Worm (Caenorhabditis elegans) whole organism, late embryonic: ENCODE results near the gene clpr-2.
A peak's percentile ranks its signal among the peaks of the same experiment; 100 is the strongest.

Source experiments
- F13H6.1 ChIP-seq: sonication (generic microtip); optimal IDR thresholded peaks from 2 replicates; lab custom pipeline; 2016; ENCODE audit warnings: missing genetic modification characterization, missing compliant biosample characterization
- K02D7.2 ChIP-seq: sonication (generic microtip); optimal IDR thresholded peaks from 2 replicates; lab custom pipeline; 2017; ENCODE audit warnings: mild to moderate bottlenecking, missing genetic modification characterization, missing compliant biosample characterization
- Y22D7AL.16 ChIP-seq: sonication (generic microtip); optimal IDR thresholded peaks from 2 replicates; lab custom pipeline; 2016; ENCODE audit warnings: missing genetic modification characterization, missing compliant biosample characterization
- ahr-1 ChIP-seq: sonication (generic microtip); optimal IDR thresholded peaks from 2 replicates; lab custom pipeline; 2016; ENCODE audit warnings: missing genetic modification characterization, missing compliant biosample characterization
- ceh-19 ChIP-seq: fragments of 200-800 bp; sonication (Bioruptor generic); optimal IDR thresholded peaks from 2 replicates; lab custom pipeline; 2018; ENCODE audit warnings: mild to moderate bottlenecking, missing genetic modification characterization, missing compliant biosample characterization
- ceh-2 ChIP-seq: sonication (generic microtip); optimal IDR thresholded peaks from 2 replicates; lab custom pipeline; 2016; ENCODE audit warnings: missing genotype, missing genetic modification characterization, missing compliant biosample characterization
- ceh-24 ChIP-seq: sonication (generic microtip); optimal IDR thresholded peaks from 2 replicates; lab custom pipeline; 2016; ENCODE audit warnings: mild to moderate bottlenecking, missing genetic modification characterization, missing compliant biosample characterization
- ceh-31 ChIP-seq: sonication (generic microtip); optimal IDR thresholded peaks from 2 replicates; lab custom pipeline; 2016; ENCODE audit warnings: missing genetic modification characterization, missing compliant biosample characterization
- ceh-34 ChIP-seq: sonication (generic microtip); optimal IDR thresholded peaks from 2 replicates; lab custom pipeline; 2016; ENCODE audit warnings: mild to moderate bottlenecking, missing genetic modification characterization, missing compliant biosample characterization
- ceh-45 ChIP-seq: fragments of 200-800 bp; sonication (Bioruptor generic); IDR thresholded peaks from 2 replicates; pipeline ENCODE4 v1.3.6; 2022; ENCODE audit warnings: missing genetic modification reagents, missing genetic modification characterization, missing compliant biosample characterization
- ceh-6 ChIP-seq: fragments of 200-800 bp; sonication (Bioruptor generic); optimal IDR thresholded peaks from 2 replicates; lab custom pipeline; 2018; ENCODE audit warnings: mild to moderate bottlenecking, missing genetic modification characterization, missing compliant biosample characterization
- ceh-9 ChIP-seq: sonication (generic microtip); optimal IDR thresholded peaks from 2 replicates; lab custom pipeline; 2016; ENCODE audit warnings: mild to moderate bottlenecking, missing genetic modification characterization, inconsistent platforms, missing compliant biosample characterization
- che-1 ChIP-seq: sonication (generic microtip); optimal IDR thresholded peaks from 2 replicates; lab custom pipeline; 2016; ENCODE audit warnings: mild to moderate bottlenecking, missing genetic modification characterization, missing compliant biosample characterization
- dve-1 ChIP-seq: sonication (generic microtip); optimal IDR thresholded peaks from 2 replicates; lab custom pipeline; 2017; ENCODE audit warnings: antibody characterized with exemption, mild to moderate bottlenecking, missing genetic modification characterization, missing compliant biosample characterization
- elt-4 ChIP-seq: sonication (generic microtip); optimal IDR thresholded peaks from 2 replicates; lab custom pipeline; 2016; ENCODE audit warnings: missing genetic modification characterization, missing compliant biosample characterization
- eyg-1 ChIP-seq: sonication (generic microtip); optimal IDR thresholded peaks from 2 replicates; lab custom pipeline; 2016; ENCODE audit warnings: missing genotype, missing genetic modification characterization, missing compliant biosample characterization
- fkh-6 ChIP-seq: sonication (generic microtip); optimal IDR thresholded peaks from 2 replicates; lab custom pipeline; 2016; ENCODE audit warnings: missing genetic modification characterization, missing compliant biosample characterization
- hlh-15 ChIP-seq: sonication (generic microtip); optimal IDR thresholded peaks from 2 replicates; lab custom pipeline; 2016; ENCODE audit warnings: missing genetic modification characterization, missing compliant biosample characterization
- hlh-30 ChIP-seq: sonication (generic microtip); optimal IDR thresholded peaks from 2 replicates; lab custom pipeline; 2017; ENCODE audit warnings: antibody characterized with exemption, missing genetic modification characterization, missing compliant biosample characterization; ENCODE audit not compliant: insufficient read depth
- hlh-6 ChIP-seq: sonication (generic microtip); optimal IDR thresholded peaks from 2 replicates; lab custom pipeline; 2016; ENCODE audit warnings: missing genotype, missing genetic modification characterization, missing compliant biosample characterization
- lim-6 ChIP-seq: sonication (generic microtip); optimal IDR thresholded peaks from 2 replicates; lab custom pipeline; 2016; ENCODE audit warnings: missing genetic modification characterization, missing compliant biosample characterization
- nhr-11 ChIP-seq: fragments of 150-350 bp; optimal IDR thresholded peaks from 2 replicates; lab custom pipeline; 2014; ENCODE audit warnings: missing biosample characterization, missing genetic modification characterization
- nhr-232 ChIP-seq: sonication (generic microtip); optimal IDR thresholded peaks from 2 replicates; lab custom pipeline; 2016; ENCODE audit warnings: missing genetic modification characterization, missing compliant biosample characterization
- odd-2 ChIP-seq: sonication (generic microtip); optimal IDR thresholded peaks from 2 replicates; lab custom pipeline; 2017; ENCODE audit warnings: antibody characterized with exemption, mild to moderate bottlenecking, missing genetic modification characterization, missing compliant biosample characterization
- pat-9 ChIP-seq: fragments of 200-800 bp; sonication (Bioruptor generic); optimal IDR thresholded peaks from 2 replicates; lab custom pipeline; 2018; ENCODE audit warnings: mild to moderate bottlenecking, missing genetic modification characterization, moderate library complexity, missing compliant biosample characterization
- pha-2 ChIP-seq: sonication (generic microtip); optimal IDR thresholded peaks from 2 replicates; lab custom pipeline; 2017; ENCODE audit warnings: mild to moderate bottlenecking, missing genetic modification characterization, missing compliant biosample characterization
- pha-4 ChIP-seq: fragments of 150-350 bp; optimal IDR thresholded peaks from 2 replicates; lab custom pipeline; 2018; ENCODE audit warnings: missing biosample characterization, missing genetic modification reagents, missing genetic modification characterization
- pqm-1 ChIP-seq: sonication (generic microtip); optimal IDR thresholded peaks from 2 replicates; lab custom pipeline; 2016; ENCODE audit warnings: missing genetic modification characterization, missing compliant biosample characterization
- pros-1 ChIP-seq: fragments of 150-350 bp; optimal IDR thresholded peaks from 2 replicates; lab custom pipeline; 2014; ENCODE audit warnings: missing biosample characterization, missing genetic modification reagents, missing genetic modification characterization
- sdc-2 ChIP-seq: sonication (generic microtip); optimal IDR thresholded peaks from 2 replicates; lab custom pipeline; 2016; ENCODE audit warnings: missing genotype, missing genetic modification characterization, missing compliant biosample characterization
- sox-2 ChIP-seq: fragments of 200-800 bp; sonication (Bioruptor generic); IDR thresholded peaks from 2 replicates; pipeline ENCODE4 v1.3.6; 2022; ENCODE audit warnings: missing genetic modification reagents, missing genetic modification characterization, missing compliant biosample characterization
- syd-9 ChIP-seq: sonication (generic microtip); optimal IDR thresholded peaks from 2 replicates; lab custom pipeline; 2016; ENCODE audit warnings: mild to moderate bottlenecking, missing genetic modification characterization, moderate library complexity, missing compliant biosample characterization
- ttx-3 ChIP-seq: sonication (generic microtip); optimal IDR thresholded peaks from 2 replicates; lab custom pipeline; 2016; ENCODE audit warnings: missing genetic modification reagents, missing genetic modification characterization, missing compliant biosample characterization
- unc-3 ChIP-seq, 2 experiments: fragments of 200-800 bp in 1 of 2; sonication (Bioruptor generic) in 1 of 2; sonication (generic microtip) in 1 of 2; conservative IDR thresholded peaks in 1 of 2; optimal IDR thresholded peaks in 1 of 2; 2 replicates each; pipeline versions ENCODE4 v1.3.6 to Lab custom; 2016 to 2022; ENCODE audit warnings: missing compliant biosample characterization in 2 of 2, missing genetic modification characterization in 2 of 2, missing genetic modification reagents in 1 of 2
- unc-42 ChIP-seq: sonication (generic microtip); optimal IDR thresholded peaks from 2 replicates; lab custom pipeline; 2016; ENCODE audit warnings: missing genotype, missing genetic modification characterization, missing compliant biosample characterization
- zip-5 ChIP-seq: sonication (generic microtip); optimal IDR thresholded peaks from 2 replicates; lab custom pipeline; 2016; ENCODE audit warnings: missing genetic modification characterization, missing compliant biosample characterization

clpr-2 gene

DNA sequence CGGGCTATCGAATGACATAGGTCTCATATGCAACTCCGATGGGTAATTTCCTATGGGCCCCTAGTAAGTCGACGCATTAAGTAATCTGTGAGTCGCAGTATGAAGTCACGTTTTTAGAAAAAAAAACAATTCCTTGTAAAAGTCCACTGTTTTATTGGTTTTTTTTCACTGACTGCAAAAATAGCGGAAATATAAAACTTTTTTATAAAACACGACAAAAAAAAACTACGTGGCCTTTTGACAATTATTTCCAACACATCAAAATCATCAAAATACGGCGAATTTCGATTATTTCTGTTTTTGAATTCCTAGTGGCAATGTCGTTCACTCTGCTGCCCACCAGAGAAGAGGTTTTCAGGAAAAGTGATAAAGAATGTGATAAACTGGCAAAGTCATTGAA is at the start of gene clpr-2:
Gene clpr-2 (plus strand): TSS at position 301 of the 400 bp plus-strand sequence.
- TF ChIP-seq odd-2 (tag; lab: Kevin White, UChicago) (no peak), hlh-30 (tag; lab: Kevin White, UChicago) (no peak), ceh-9 (tag; lab: Kevin White, UChicago) (no peak), nhr-11 (no peak), sdc-2 (no peak), fkh-6 (tag; lab: Kevin White, UChicago) (no peak), pha-4 (tag; lab: Kevin White, UChicago) (no peak), ceh-45 (GFP tag; lab: Robert Waterston, UW) (no peak), Y22D7AL.16 (tag; lab: Kevin White, UChicago) (no peak), pqm-1 (tag; lab: Kevin White, UChicago) (no peak), K02D7.2 (tag; lab: Kevin White, UChicago) (no peak), F13H6.1 (no peak)

- TF ChIP-seq ceh-34 (tag; lab: Kevin White, UChicago): no peak
- no peak for TF ChIP-seq ceh-31 (tag; lab: Kevin White, UChicago)
- no peak for TF ChIP-seq hlh-15 (tag; lab: Kevin White, UChicago)
- no peak for TF ChIP-seq unc-3 (GFP tag; conservative IDR thresholded peaks at IDR 0.05; lab: Robert Waterston, UW)
- TF ChIP-seq unc-3 (tag; optimal IDR thresholded peaks at IDR 0.05; lab: Kevin White, UChicago): no peak
- no peak for TF ChIP-seq ceh-24
- no peak for TF ChIP-seq ceh-2
- TF ChIP-seq syd-9 (tag; lab: Kevin White, UChicago): no peak
- no peak for TF ChIP-seq che-1 (tag; lab: Kevin White, UChicago)
- no peak for TF ChIP-seq sox-2 (GFP tag; lab: Robert Waterston, UW)
- no peak for TF ChIP-seq pat-9 (tag; lab: Kevin White, UChicago)
- TF ChIP-seq ttx-3 (tag; lab: Kevin White, UChicago): no peak
- TF ChIP-seq, all 69 proteins: peak for 0
Observed at ce11 chrII:1214627-1215026, 44.1 kb upstream of the clpr-2 start.

DNA sequence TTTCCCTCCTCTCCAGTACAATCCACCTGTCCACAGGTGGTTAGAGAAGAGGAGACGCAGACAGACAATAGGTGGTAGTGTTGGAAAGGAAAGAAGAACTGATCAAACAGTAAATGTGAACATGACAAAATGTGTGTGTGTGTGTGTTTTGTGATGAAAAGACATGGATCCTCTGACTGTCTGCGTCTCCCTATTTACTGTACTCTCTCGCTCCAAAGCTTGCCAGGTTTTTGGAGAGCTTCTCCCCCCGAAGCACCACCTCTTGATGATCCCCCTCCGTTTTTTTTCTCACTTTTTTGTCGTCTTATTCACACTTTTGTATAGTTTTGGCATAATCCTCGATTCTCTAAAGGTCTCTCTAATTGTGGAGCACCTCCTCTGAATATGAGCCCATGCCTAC is 41.5 kb upstream of the clpr-2 start:
- TF ChIP-seq nhr-232 (tag; lab: Kevin White, UChicago): no peak
- TF ChIP-seq ceh-6 (GFP tag; lab: Kevin White, UChicago): no peak
- no peak for TF ChIP-seq sox-2 (GFP tag; lab: Robert Waterston, UW)
- no peak for TF ChIP-seq dve-1 (tag; lab: Kevin White, UChicago)
- TF ChIP-seq ahr-1 (tag; lab: Kevin White, UChicago): no peak
- TF ChIP-seq zip-5 (tag; lab: Kevin White, UChicago): no peak
- no peak for TF ChIP-seq ceh-34 (tag; lab: Kevin White, UChicago)
- no peak for TF ChIP-seq unc-3 (GFP tag; conservative IDR thresholded peaks at IDR 0.05; lab: Robert Waterston, UW)
- no peak for TF ChIP-seq unc-3 (tag; optimal IDR thresholded peaks at IDR 0.05; lab: Kevin White, UChicago)
- no peak for TF ChIP-seq unc-42 (tag; lab: Kevin White, UChicago)
- TF ChIP-seq odd-2 (tag; lab: Kevin White, UChicago): no peak
- no peak for TF ChIP-seq K02D7.2 (tag; lab: Kevin White, UChicago)

DNA sequence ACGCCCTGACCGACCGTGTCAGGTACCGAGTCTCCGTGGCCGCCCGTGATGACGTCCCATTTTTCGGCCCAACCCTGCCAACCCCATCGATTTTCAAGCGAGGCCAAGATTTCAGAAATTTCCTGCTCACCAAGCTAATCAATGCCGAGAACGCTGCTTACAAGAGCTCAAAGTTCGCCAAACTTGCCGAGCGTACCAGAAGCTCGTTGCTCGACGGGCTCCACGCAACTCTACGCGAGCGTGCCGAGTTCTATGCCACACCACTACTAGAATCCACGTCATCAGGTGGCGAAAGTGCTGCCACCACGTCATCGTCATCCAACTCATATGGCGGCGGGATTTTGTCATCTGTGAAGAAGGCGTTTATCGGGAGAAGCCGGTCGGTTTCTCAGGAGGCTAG is 29.8 kb upstream of the clpr-2 start:
- TF ChIP-seq hlh-6: peak; percentile 31
- TF ChIP-seq eyg-1 (tag; lab: Kevin White, UChicago): no peak

ce11 chrII:1232967-1233366 is 25.8 kb upstream of the clpr-2 start:
- TF ChIP-seq ceh-6 (GFP tag; lab: Kevin White, UChicago) (no peak), hlh-15 (tag; lab: Kevin White, UChicago) (no peak), pros-1 (tag; lab: Kevin White, UChicago) (no peak), ceh-19 (GFP tag; lab: Kevin White, UChicago) (no peak), pqm-1 (tag; lab: Kevin White, UChicago) (no peak), nhr-11 (no peak), sox-2 (GFP tag; lab: Robert Waterston, UW) (no peak), ceh-2 (no peak), pha-2 (tag; lab: Kevin White, UChicago) (no peak), elt-4 (tag; lab: Kevin White, UChicago) (no peak), hlh-6 (no peak), lim-6 (no peak)
